Fruit fly (Drosophila melanogaster): ENCODE measurements around the gene hzg.

DNA sequence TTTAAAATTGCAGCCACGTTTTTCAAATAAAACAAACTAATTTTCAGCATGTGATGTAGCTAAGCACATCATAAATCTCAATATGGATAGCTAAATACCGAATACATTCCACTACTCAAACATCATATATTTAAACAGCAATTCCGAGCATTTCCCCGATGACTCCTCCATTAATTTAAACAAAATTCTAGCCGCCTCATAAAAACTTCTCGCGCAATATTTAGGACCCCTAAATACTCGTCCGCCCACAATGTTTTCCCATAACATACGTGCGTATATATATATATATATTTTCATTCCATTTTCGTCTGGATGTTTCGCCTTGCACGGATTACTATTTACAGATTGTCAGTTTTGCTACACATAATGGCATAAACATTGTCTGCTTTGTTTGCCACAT lies 8.5 kb downstream of the hzg start:
- TF ChIP-seq CG11085 (GFP tag; IDR thresholded peaks at IDR 0.05) (no peak), CG13894 (tag; optimal IDR thresholded peaks at IDR 0.05) (no peak), CG18476 (GFP tag; optimal IDR thresholded peaks at IDR 0.05) (no peak), CG17361 (GFP tag; IDR thresholded peaks at IDR 0.05) (no peak), Gsc (GFP tag; IDR thresholded peaks at IDR 0.05) (no peak), CG8478 (optimal IDR thresholded peaks at IDR 0.05) (no peak), tx (GFP tag; optimal IDR thresholded peaks at IDR 0.05) (no peak), her (GFP tag; optimal IDR thresholded peaks at IDR 0.05) (no peak)
